Worm (Caenorhabditis elegans) whole organism, mixed stage, embryonic: ENCODE data around the gene ZC155.4.

Experiments used
- M03D4.4 ChIP-seq: sonication (generic microtip); optimal IDR thresholded peaks from 2 replicates; lab custom pipeline; 2017; ENCODE audit warnings: mild to moderate bottlenecking, missing genetic modification characterization, missing compliant biosample characterization
- bed-3 ChIP-seq: fragments of 200-800 bp; sonication (Bioruptor generic); optimal IDR thresholded peaks from 3 replicates; lab custom pipeline; 2018; ENCODE audit warnings: mild to moderate bottlenecking, missing genetic modification characterization, moderate library complexity, missing compliant biosample characterization
- blmp-1 ChIP-seq: fragments of 150-350 bp; optimal IDR thresholded peaks from 2 replicates; lab custom pipeline; 2014; ENCODE audit warnings: missing biosample characterization, missing genetic modification characterization
- ceh-39 ChIP-seq: fragments of 150-350 bp; optimal IDR thresholded peaks from 2 replicates; lab custom pipeline; 2014; ENCODE audit warnings: missing biosample characterization, missing genetic modification characterization
- ceh-43 ChIP-seq: fragments of 200-800 bp; sonication (Bioruptor generic); optimal IDR thresholded peaks from 2 replicates; lab custom pipeline; 2018; ENCODE audit warnings: mild to moderate bottlenecking, missing genetic modification characterization, moderate library complexity, missing compliant biosample characterization
- ceh-83 ChIP-seq: fragments of 200-800 bp; sonication (Bioruptor generic); optimal IDR thresholded peaks from 2 replicates; lab custom pipeline; 2018; ENCODE audit warnings: mild to moderate bottlenecking, missing genetic modification characterization, missing compliant biosample characterization
- ces-1 ChIP-seq: fragments of 150-350 bp; optimal IDR thresholded peaks from 2 replicates; lab custom pipeline; 2014; ENCODE audit warnings: missing biosample characterization, missing genetic modification reagents, missing genetic modification characterization
- drap-1 ChIP-seq: fragments of 200-800 bp; sonication (Bioruptor generic); optimal IDR thresholded peaks from 3 replicates; lab custom pipeline; 2018; ENCODE audit warnings: mild to moderate bottlenecking, missing genetic modification characterization, missing compliant biosample characterization
- elt-3 ChIP-seq: fragments of 150-350 bp; optimal IDR thresholded peaks from 2 replicates; lab custom pipeline; 2014; ENCODE audit warnings: missing biosample characterization, missing genetic modification characterization
- flh-1 ChIP-seq: fragments of 200-800 bp; sonication (Bioruptor generic); optimal IDR thresholded peaks from 2 replicates; lab custom pipeline; 2018; ENCODE audit warnings: mild to moderate bottlenecking, missing genetic modification characterization, moderate library complexity, missing compliant biosample characterization
- hlh-1 ChIP-seq: fragments of 150-350 bp; optimal IDR thresholded peaks from 2 replicates; lab custom pipeline; 2014; ENCODE audit warnings: missing biosample characterization, missing genetic modification reagents, missing genetic modification characterization
- lin-32 ChIP-seq: fragments of 200-800 bp; sonication (Bioruptor generic); optimal IDR thresholded peaks from 2 replicates; lab custom pipeline; 2018; ENCODE audit warnings: mild to moderate bottlenecking, missing genetic modification characterization, missing compliant biosample characterization
- mab-5 ChIP-seq: fragments of 150-350 bp; optimal IDR thresholded peaks from 2 replicates; lab custom pipeline; 2014; ENCODE audit warnings: missing biosample characterization, missing genetic modification characterization
- mep-1 ChIP-seq: fragments of 150-350 bp; optimal IDR thresholded peaks from 2 replicates; lab custom pipeline; 2017; ENCODE audit warnings: missing biosample characterization, missing genetic modification reagents, missing genetic modification characterization, inconsistent platforms
- mls-2 ChIP-seq: sonication (generic microtip); optimal IDR thresholded peaks from 2 replicates; lab custom pipeline; 2016; ENCODE audit warnings: mild to moderate bottlenecking, missing genetic modification characterization, moderate library complexity, missing compliant biosample characterization
- nhr-12 ChIP-seq: fragments of 150-350 bp; optimal IDR thresholded peaks from 2 replicates; lab custom pipeline; 2014; ENCODE audit warnings: missing biosample characterization, missing genetic modification characterization
- nhr-2 ChIP-seq: fragments of 150-350 bp; optimal IDR thresholded peaks from 2 replicates; lab custom pipeline; 2014; ENCODE audit warnings: missing biosample characterization, missing genetic modification characterization
- nhr-237 ChIP-seq: fragments of 150-350 bp; optimal IDR thresholded peaks from 2 replicates; lab custom pipeline; 2014; ENCODE audit warnings: missing biosample characterization, missing genetic modification characterization
- nhr-28 ChIP-seq: fragments of 150-350 bp; optimal IDR thresholded peaks from 2 replicates; lab custom pipeline; 2014; ENCODE audit warnings: missing biosample characterization, missing genetic modification characterization
- nhr-76 ChIP-seq: sonication (generic microtip); optimal IDR thresholded peaks from 2 replicates; lab custom pipeline; 2017; ENCODE audit warnings: missing biosample characterization, missing genetic modification characterization
- pha-4 ChIP-seq: fragments of 150-350 bp; optimal IDR thresholded peaks from 2 replicates; lab custom pipeline; 2018; ENCODE audit warnings: missing biosample characterization, missing genetic modification reagents, missing genetic modification characterization
- snpc-4 ChIP-seq: fragments of 150-350 bp; optimal IDR thresholded peaks from 2 replicates; lab custom pipeline; 2014; ENCODE audit warnings: missing biosample characterization, missing genetic modification characterization
- unc-120 ChIP-seq: sonication (generic microtip); optimal IDR thresholded peaks from 2 replicates; lab custom pipeline; 2017; ENCODE audit warnings: missing genetic modification characterization, missing compliant biosample characterization; ENCODE audit not compliant: poor library complexity, severe bottlenecking
- unc-39 ChIP-seq: fragments of 150-350 bp; optimal IDR thresholded peaks from 2 replicates; lab custom pipeline; 2014; ENCODE audit warnings: missing biosample characterization, missing genetic modification characterization
- ztf-11 ChIP-seq: fragments of 150-350 bp; optimal IDR thresholded peaks from 2 replicates; lab custom pipeline; 2014; ENCODE audit warnings: missing biosample characterization, missing genetic modification characterization

ZC155.4 gene

ce11 chrIII:5171945-5172344, 43.3 kb downstream of the ZC155.4 start, which contains the start of gene prp-19:
Gene prp-19, minus strand, starts transcription at chrIII:5172045.
- TF ChIP-seq blmp-1 (tag; lab: Kevin White, UChicago) (no peak), nhr-12 (tag; lab: Kevin White, UChicago) (no peak), nhr-237 (tag; lab: Kevin White, UChicago) (no peak), lin-32 (GFP tag; lab: Kevin White, UChicago) (no peak), ceh-43 (no peak), elt-3 (no peak), unc-39 (tag; lab: Kevin White, UChicago) (no peak)
- TF ChIP-seq, all 35 proteins: peak for 0

DNA sequence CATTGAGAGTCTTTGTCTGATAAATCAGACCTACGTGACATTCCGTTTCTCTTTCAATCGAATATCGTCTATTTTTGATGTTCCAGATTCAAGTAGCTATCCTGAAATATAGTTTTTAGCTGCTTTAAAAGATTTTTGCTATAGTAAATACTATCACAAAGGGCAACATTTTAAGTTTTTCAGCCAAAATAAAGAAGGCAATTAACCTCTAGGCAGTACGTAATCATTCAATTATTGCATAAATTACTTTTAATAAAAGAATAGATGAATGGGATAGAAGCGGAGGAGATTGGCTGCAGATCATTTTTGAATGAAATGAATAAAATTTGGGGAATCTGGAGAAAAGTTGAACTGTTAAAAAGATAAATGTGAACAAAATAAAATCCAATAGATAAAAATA, 45.6 kb downstream of the ZC155.4 start, which contains the start of gene ulp-1:
TSS of gene ulp-1 (minus strand) at position 101 of the 400 bp plus-strand sequence.
- no peak for TF ChIP-seq hlh-1 (tag; lab: Kevin White, UChicago)
- no peak for TF ChIP-seq unc-39 (tag; lab: Kevin White, UChicago)
- TF ChIP-seq nhr-2: no peak
- no peak for TF ChIP-seq drap-1 (GFP tag; lab: Kevin White, UChicago)
- no peak for TF ChIP-seq mls-2 (tag; lab: Kevin White, UChicago)
- TF ChIP-seq M03D4.4: no peak
- TF ChIP-seq nhr-28 (tag; lab: Kevin White, UChicago): no peak
- TF ChIP-seq unc-120 (tag; lab: Kevin White, UChicago): no peak
- no peak for TF ChIP-seq bed-3 (GFP tag; lab: Kevin White, UChicago)
- TF ChIP-seq ceh-39 (tag; lab: Kevin White, UChicago): no peak

DNA sequence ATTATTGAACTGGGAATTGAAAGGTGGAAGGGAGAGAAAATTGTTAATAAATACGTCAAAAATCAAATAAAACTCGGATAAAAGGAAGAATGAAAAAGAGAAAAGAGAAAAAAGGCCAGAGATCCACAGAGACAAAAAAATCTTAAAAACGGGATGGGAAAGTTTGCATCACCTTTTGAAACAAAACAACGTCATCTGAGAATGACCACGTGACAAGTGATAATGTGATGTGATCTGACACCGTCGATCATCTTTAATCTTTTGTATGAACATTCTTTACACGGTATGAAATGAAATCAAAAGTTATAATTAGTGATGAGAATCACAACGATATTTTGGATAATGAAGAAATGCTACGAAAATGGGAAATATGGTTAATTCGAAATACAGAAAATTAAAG, 49.5 kb downstream of the ZC155.4 start:
- no peak for TF ChIP-seq nhr-12 (tag; lab: Kevin White, UChicago)
- TF ChIP-seq lin-32 (GFP tag; lab: Kevin White, UChicago): no peak
- no peak for TF ChIP-seq mab-5 (tag; lab: Kevin White, UChicago)
- TF ChIP-seq snpc-4 (tag; lab: Kevin White, UChicago): no peak
- no peak for TF ChIP-seq nhr-2
- no peak for TF ChIP-seq ceh-43
- TF ChIP-seq nhr-237 (tag; lab: Kevin White, UChicago): no peak
- TF ChIP-seq blmp-1 (tag; lab: Kevin White, UChicago): no peak
- no peak for TF ChIP-seq ztf-11 (tag; lab: Kevin White, UChicago)
- TF ChIP-seq ceh-83: no peak
- no peak for TF ChIP-seq ceh-39 (tag; lab: Kevin White, UChicago)
- no peak for TF ChIP-seq nhr-28 (tag; lab: Kevin White, UChicago)

DNA sequence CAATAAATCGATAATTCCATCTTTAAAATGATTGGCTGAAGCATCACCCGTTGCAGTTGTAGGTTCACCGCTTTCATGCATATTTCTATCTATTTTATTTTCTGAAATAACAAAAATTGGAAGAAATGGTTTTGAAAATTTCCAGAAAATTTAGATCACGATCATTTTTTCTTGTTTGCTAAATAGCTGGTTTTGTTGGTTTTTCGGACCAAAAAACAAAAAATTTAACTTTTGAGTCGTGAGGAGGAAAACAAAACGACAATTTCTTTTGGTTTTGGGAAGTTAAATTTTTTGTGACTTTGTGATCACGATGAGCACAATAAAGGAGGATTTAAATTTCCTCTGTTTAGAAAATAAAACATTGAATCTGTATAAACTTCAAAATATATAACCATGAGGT, 50.1 kb downstream of the ZC155.4 start, which contains the start of gene T10F2.2:
TSS of gene T10F2.2 (minus strand) at position 101 of the 400 bp plus-strand sequence.
- TF ChIP-seq drap-1 (GFP tag; lab: Kevin White, UChicago) (no peak), unc-120 (tag; lab: Kevin White, UChicago) (no peak), flh-1 (GFP tag; lab: Kevin White, UChicago) (no peak), M03D4.4 (no peak), pha-4 (no peak)

- TF ChIP-seq ces-1 (GFP tag; lab: Kevin White, UChicago) (peak; percentile 73), mep-1 (tag; lab: Kevin White, UChicago) (peak; percentile 30), nhr-76 (tag; lab: Kevin White, UChicago) (no peak), mls-2 (tag; lab: Kevin White, UChicago) (no peak), pha-4 (no peak)
Measured at ce11 chrIII:5162820-5163631, 52.2 kb downstream of the ZC155.4 start, which contains the start of gene gars-1. Gene gars-1, minus strand, starts transcription at chrIII:5163627.
